Worm (Caenorhabditis elegans): ENCODE measurements around the gene otub-3.

Gene otub-3

ce11 chrIV:8687605-8688191 lies 40.3 kb upstream of the otub-3 start, which contains the start of gene snrp-3 (continued):
- TF ChIP-seq nhr-25 (tag; optimal IDR thresholded peaks at IDR 0.05) (peak; percentile 90), ztf-1 (GFP tag; conservative IDR thresholded peaks at IDR 0.05) (no peak), lin-11 (tag; optimal IDR thresholded peaks at IDR 0.05) (no peak), gmeb-1 (tag; optimal IDR thresholded peaks at IDR 0.05) (peak; percentile 97), ztf-11 (tag; optimal IDR thresholded peaks at IDR 0.05) (no peak), nhr-6 (tag; optimal IDR thresholded peaks at IDR 0.05) (peak; percentile 78), lin-39 (tag; optimal IDR thresholded peaks at IDR 0.05) (no peak), nhr-21 (tag; optimal IDR thresholded peaks at IDR 0.05) (peak; percentile 78), unc-62 (GFP tag; optimal IDR thresholded peaks at IDR 0.05) (no peak), sem-4 (tag; optimal IDR thresholded peaks at IDR 0.05) (peak; percentile 62), sma-9 (GFP tag; optimal IDR thresholded peaks at IDR 0.05) (peak; percentile 79), sma-9 (tag; optimal IDR thresholded peaks at IDR 0.05) (no peak)

ce11 chrIV:8691486-8691885 lies 36.5 kb upstream of the otub-3 start, which contains the start of the genes hst-1 and ints-6:
TSS of gene hst-1 (minus strand) at chrIV:8691513.
TSS of gene ints-6 (plus strand) at chrIV:8691745.
- TF ChIP-seq ama-1 (optimal IDR thresholded peaks at IDR 0.05) (no peak), ceh-82 (tag; optimal IDR thresholded peaks at IDR 0.05) (no peak), mab-5 (tag; optimal IDR thresholded peaks at IDR 0.05) (no peak), unc-62 (GFP tag; optimal IDR thresholded peaks at IDR 0.05) (no peak), unc-39 (tag; optimal IDR thresholded peaks at IDR 0.05) (no peak), Y55F3AM.14 (GFP tag; optimal IDR thresholded peaks at IDR 0.05) (no peak), ztf-11 (tag; optimal IDR thresholded peaks at IDR 0.05) (no peak), lin-11 (tag; optimal IDR thresholded peaks at IDR 0.05) (no peak), nhr-129 (tag; optimal IDR thresholded peaks at IDR 0.05) (no peak), nhr-6 (tag; optimal IDR thresholded peaks at IDR 0.05) (no peak), R02D3.7 (tag; optimal IDR thresholded peaks at IDR 0.05) (no peak), ZK546.5 (tag; optimal IDR thresholded peaks at IDR 0.05) (no peak), aly-2 (tag; optimal IDR thresholded peaks at IDR 0.05) (no peak), peb-1 (tag; optimal IDR thresholded peaks at IDR 0.05) (no peak), crh-2 (tag; optimal IDR thresholded peaks at IDR 0.05) (no peak), mdl-1 (tag; optimal IDR thresholded peaks at IDR 0.05) (no peak), nhr-25 (tag; optimal IDR thresholded peaks at IDR 0.05) (no peak), sma-9 (GFP tag; optimal IDR thresholded peaks at IDR 0.05) (no peak), sma-9 (tag; optimal IDR thresholded peaks at IDR 0.05) (no peak), unc-55 (GFP tag; optimal IDR thresholded peaks at IDR 0.05) (peak; percentile 26), nhr-12 (tag; optimal IDR thresholded peaks at IDR 0.05) (no peak), lsy-2 (tag; optimal IDR thresholded peaks at IDR 0.05) (peak in 1 of 2 experiments; percentile 31), egl-27 (tag; optimal IDR thresholded peaks at IDR 0.05) (no peak), ztf-4 (tag; optimal IDR thresholded peaks at IDR 0.05) (no peak), ztf-1 (GFP tag; conservative IDR thresholded peaks at IDR 0.05) (no peak), nhr-23 (tag; optimal IDR thresholded peaks at IDR 0.05) (no peak), mbf-1 (tag; optimal IDR thresholded peaks at IDR 0.05) (no peak), elt-3 (tag; optimal IDR thresholded peaks at IDR 0.05) (no peak), sma-3 (GFP tag; optimal IDR thresholded peaks at IDR 0.05) (peak; percentile 15), fos-1 (tag; optimal IDR thresholded peaks at IDR 0.05) (no peak), dmd-4 (tag; optimal IDR thresholded peaks at IDR 0.05) (no peak), C34F6.9 (tag; optimal IDR thresholded peaks at IDR 0.05) (peak; percentile 6), gmeb-1 (tag; optimal IDR thresholded peaks at IDR 0.05) (peak; percentile 36), nhr-21 (tag; optimal IDR thresholded peaks at IDR 0.05) (no peak), nhr-237 (tag; optimal IDR thresholded peaks at IDR 0.05) (no peak), F13H6.1 (tag; optimal IDR thresholded peaks at IDR 0.05) (peak; percentile 19), nhr-10 (tag; optimal IDR thresholded peaks at IDR 0.05) (no peak), blmp-1 (tag; optimal IDR thresholded peaks at IDR 0.05; ENCODE audit: insufficient read depth) (no peak), skn-1 (tag; optimal IDR thresholded peaks at IDR 0.05) (no peak)

DNA sequence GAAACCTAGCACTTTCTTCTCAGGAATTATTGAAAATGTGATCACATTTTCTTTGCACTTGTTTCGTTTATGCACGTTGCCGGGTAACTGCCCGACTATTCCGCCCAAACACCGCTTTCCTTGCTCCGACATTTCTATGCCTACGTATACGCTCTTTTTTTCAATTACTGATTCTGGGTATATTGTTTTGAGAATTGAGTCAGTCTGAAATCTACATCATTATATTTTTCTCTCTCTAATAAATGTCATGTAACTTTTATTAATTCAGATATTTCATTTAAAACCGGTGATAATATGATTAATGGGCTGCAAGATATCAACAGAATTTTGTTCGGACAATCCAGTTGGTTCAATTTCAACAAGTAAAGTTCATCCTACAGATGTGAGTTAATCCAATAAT lies 30.5 kb upstream of the otub-3 start, which contains the start of gene ttll-11:
ttll-11 (plus strand) TSS at position 301 of the 400 bp plus-strand sequence.
- TF ChIP-seq lin-11 (tag; optimal IDR thresholded peaks at IDR 0.05) (peak; percentile 1), sem-4 (tag; optimal IDR thresholded peaks at IDR 0.05) (no peak)

All from whole organism, L2 larva.